Fruit fly (Drosophila melanogaster) whole organism, pupa: ENCODE measurements around the gene Glut1.

Experiments
- CG15710 ChIP-seq: fragments of 200-800 bp; sonication (Bioruptor generic); optimal IDR thresholded peaks from 2 replicates; lab custom pipeline; 2018; ENCODE audit warnings: missing biosample characterization, mild to moderate bottlenecking, missing genetic modification characterization, moderate library complexity
- CG17806 ChIP-seq: fragments of 200-800 bp; sonication (Bioruptor generic); optimal IDR thresholded peaks from 2 replicates; lab custom pipeline; 2018; ENCODE audit warnings: missing biosample characterization, mild to moderate bottlenecking, missing genetic modification characterization, moderate library complexity
- CG34367 ChIP-seq: fragments of 200-800 bp; sonication (Bioruptor generic); optimal IDR thresholded peaks from 2 replicates; lab custom pipeline; 2018; ENCODE audit warnings: missing biosample characterization, mild to moderate bottlenecking, missing genetic modification characterization
- CG8159 ChIP-seq: fragments of 200-800 bp; sonication (Bioruptor generic); optimal IDR thresholded peaks from 3 replicates; lab custom pipeline; 2018; ENCODE audit warnings: missing biosample characterization, mild to moderate bottlenecking, missing genetic modification characterization, moderate library complexity
- CG8301 ChIP-seq: fragments of 200-800 bp; sonication (Bioruptor generic); optimal IDR thresholded peaks from 2 replicates; lab custom pipeline; 2018; ENCODE audit warnings: missing biosample characterization, mild to moderate bottlenecking, missing genetic modification characterization
- EcR ChIP-seq: fragments of 200-800 bp; sonication (Bioruptor generic); optimal IDR thresholded peaks from 3 replicates; lab custom pipeline; 2019; ENCODE audit warnings: missing biosample characterization, missing genetic modification characterization, mild to moderate bottlenecking, moderate library complexity, missing genetic modification reagents
- Pif1A ChIP-seq: fragments of 200-800 bp; sonication (Bioruptor generic); optimal IDR thresholded peaks from 3 replicates; lab custom pipeline; 2016; ENCODE audit warnings: missing biosample characterization, missing genetic modification characterization
- rn ChIP-seq: fragments of 200-800 bp; sonication (Bioruptor generic); IDR thresholded peaks from 2 replicates; pipeline ENCODE4 v1.3.6; 2022; ENCODE audit warnings: missing biosample characterization, missing genetic modification characterization

- TF ChIP-seq EcR (GFP tag; lab: Kevin White, UChicago) (no peak), Pif1A (GFP tag; lab: Kevin White, UChicago) (no peak), CG8301 (no peak), CG8159 (tag; lab: Kevin White, UChicago) (peak; percentile 33), CG34367 (no peak), rn (GFP tag; lab: Robert Waterston, UW) (no peak), CG15710 (tag; lab: Kevin White, UChicago) (no peak), CG17806 (no peak)
These were observed 29.6 kb upstream of the Glut1 start for dm6 chr3L:884239-884638.
